Fruit fly (Drosophila melanogaster): ENCODE results near the gene CG2991.

Gene CG2991

DNA sequence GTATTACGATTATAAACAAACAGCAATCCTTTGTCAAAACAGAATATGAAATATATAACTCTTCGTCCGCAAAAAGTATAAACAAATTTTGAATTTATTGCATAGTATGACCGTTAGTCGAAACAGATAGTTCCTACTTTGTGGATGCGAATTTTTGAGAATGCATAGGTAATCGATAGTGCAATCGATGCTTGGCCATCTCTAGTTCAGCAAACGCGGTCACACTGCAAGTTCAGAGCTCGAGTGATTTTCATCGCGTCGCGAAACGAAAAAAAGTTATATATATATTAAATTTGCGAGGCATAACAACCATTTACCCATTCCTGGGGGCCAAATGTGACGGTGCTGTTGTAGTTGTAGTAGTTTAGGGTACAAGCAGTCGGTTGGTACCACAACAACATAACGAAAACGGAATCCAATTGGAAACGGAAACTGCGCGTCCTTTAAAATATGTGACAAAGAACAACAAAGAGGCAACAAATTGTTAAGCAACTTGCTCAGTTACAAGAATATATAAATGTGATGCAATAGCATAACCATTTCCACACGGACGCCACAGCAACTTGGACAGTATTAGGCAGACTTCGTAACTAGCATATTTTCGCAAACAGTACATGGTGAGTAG lies at the start of gene CG2991 (continued):
- peak; percentile 40 for TF ChIP-seq Max (GFP tag; optimal IDR thresholded peaks at IDR 0.05)
- no peak for TF ChIP-seq CG3838 (GFP tag; optimal IDR thresholded peaks at IDR 0.05)
- peak; percentile 16 for TF ChIP-seq HLH54F (GFP tag; optimal IDR thresholded peaks at IDR 0.05)
- peak; percentile 59; the same call in 2 of the 3 replicates for TF ChIP-seq HLH4C (GFP tag; IDR thresholded peaks at IDR 0.05; ENCODE audit: partially characterized antibody)
- TF ChIP-seq br (optimal IDR thresholded peaks at IDR 0.05) = no peak
- TF ChIP-seq Jarid2 (GFP tag; optimal IDR thresholded peaks at IDR 0.05) = peak; percentile 52
- TF ChIP-seq CG13123 (GFP tag; optimal IDR thresholded peaks at IDR 0.05) = no peak
- TF ChIP-seq CG10462 (GFP tag; optimal IDR thresholded peaks at IDR 0.05) = no peak
- peak; percentile 82 for TF ChIP-seq sd (tag; optimal IDR thresholded peaks at IDR 0.05)
- no peak for TF ChIP-seq cwo (GFP tag; optimal IDR thresholded peaks at IDR 0.05)
- TF ChIP-seq CG16779 (GFP tag; IDR thresholded peaks at IDR 0.05) = no peak
- no peak for TF ChIP-seq disco-r (GFP tag; optimal IDR thresholded peaks at IDR 0.05)
- no peak for TF ChIP-seq ab (GFP tag; optimal IDR thresholded peaks at IDR 0.05)
- no peak for TF ChIP-seq hkb (optimal IDR thresholded peaks at IDR 0.05)
- no peak for TF ChIP-seq hkb (GFP tag; IDR thresholded peaks at IDR 0.05)
- TF ChIP-seq CG9817 (tag; optimal IDR thresholded peaks at IDR 0.05) = peak; percentile 8
- no peak for TF ChIP-seq CkIIα-i1 (GFP tag; IDR thresholded peaks at IDR 0.05)
- TF ChIP-seq CG42726 (GFP tag; IDR thresholded peaks at IDR 0.05; ENCODE audit: partially characterized antibody) = peak; percentile 86
- TF ChIP-seq Elba2 (GFP tag; optimal IDR thresholded peaks at IDR 0.05) = peak; percentile 91
- no peak for TF ChIP-seq dmrt99B (tag; optimal IDR thresholded peaks at IDR 0.05)
- peak; percentile 55 for TF ChIP-seq lbe (GFP tag; optimal IDR thresholded peaks at IDR 0.05)
- TF ChIP-seq bab2 (GFP tag; optimal IDR thresholded peaks at IDR 0.05) = no peak
- peak; percentile 5 for TF ChIP-seq Fer3 (tag; optimal IDR thresholded peaks at IDR 0.05)
- peak; percentile 20 for TF ChIP-seq CG34376 (GFP tag; optimal IDR thresholded peaks at IDR 0.05)
- TF ChIP-seq repo (GFP tag; optimal IDR thresholded peaks at IDR 0.05) = no peak
- TF ChIP-seq Tbp (GFP tag; optimal IDR thresholded peaks at IDR 0.05) = no peak
- no peak for TF ChIP-seq Gsc (GFP tag; IDR thresholded peaks at IDR 0.05)
- TF ChIP-seq D19B (GFP tag; optimal IDR thresholded peaks at IDR 0.05) = no peak
- no peak for TF ChIP-seq CG4820 (GFP tag; optimal IDR thresholded peaks at IDR 0.05)
- peak; percentile 78 for TF ChIP-seq CG15514 (GFP tag; optimal IDR thresholded peaks at IDR 0.05)
- TF ChIP-seq zfh2 (GFP tag; optimal IDR thresholded peaks at IDR 0.05) = peak; percentile 3
- TF ChIP-seq CG17612 (GFP tag; IDR thresholded peaks at IDR 0.05) = no peak
- peak; percentile 45 for TF ChIP-seq grau (tag; optimal IDR thresholded peaks at IDR 0.05)
- peak in 1 of 2 experiments; percentile 22 for TF ChIP-seq dpn (GFP tag; optimal IDR thresholded peaks at IDR 0.05)
- TF ChIP-seq Lim3 (GFP tag; IDR thresholded peaks at IDR 0.05) = no peak
- no peak for TF ChIP-seq CG13775 (GFP tag; optimal IDR thresholded peaks at IDR 0.05)
- no peak for TF ChIP-seq h (optimal IDR thresholded peaks at IDR 0.05)
- no peak for TF ChIP-seq schlank (tag; optimal IDR thresholded peaks at IDR 0.05)
- no peak for TF ChIP-seq CG10274 (GFP tag; optimal IDR thresholded peaks at IDR 0.05)
- TF ChIP-seq MTF-1 (GFP tag; optimal IDR thresholded peaks at IDR 0.05; ENCODE audit: borderline replicate concordance) = no peak
- no peak for TF ChIP-seq D (optimal IDR thresholded peaks at IDR 0.05)
- TF ChIP-seq D (GFP tag; optimal IDR thresholded peaks at IDR 0.05) = no peak
- TF ChIP-seq chn (GFP tag; optimal IDR thresholded peaks at IDR 0.05) = no peak
- no peak for TF ChIP-seq jing (GFP tag; optimal IDR thresholded peaks at IDR 0.05)
- TF ChIP-seq klu (GFP tag; IDR thresholded peaks at IDR 0.05) = no peak
- TF ChIP-seq Hand (GFP tag; optimal IDR thresholded peaks at IDR 0.05) = no peak
- TF ChIP-seq crc (GFP tag; optimal IDR thresholded peaks at IDR 0.05) = no peak
- no peak for TF ChIP-seq fru (optimal IDR thresholded peaks at IDR 0.05)
- TF ChIP-seq HLHmδ (GFP tag; optimal IDR thresholded peaks at IDR 0.05) = peak; percentile 17
- TF ChIP-seq ac (GFP tag; optimal IDR thresholded peaks at IDR 0.05) = no peak
- TF ChIP-seq CG8290 (GFP tag; optimal IDR thresholded peaks at IDR 0.05) = no peak
- TF ChIP-seq CG8290 (tag; optimal IDR thresholded peaks at IDR 0.05) = peak in 1 of 2 experiments; percentile 75
- TF ChIP-seq CG8281 (tag; optimal IDR thresholded peaks at IDR 0.05) = no peak

All from whole organism, embryonic.